Fruit fly (Drosophila melanogaster) whole organism, embryonic: ENCODE results near the gene CG31922.

Source experiments
- Adf1 ChIP-seq: fragments of 200-800 bp; sonication (Bioruptor generic); IDR thresholded peaks from 2 replicates; pipeline ENCODE4 v1.3.6; 2022; ENCODE audit warnings: missing biosample characterization, missing genetic modification characterization
- Awh ChIP-seq: fragments of 200-800 bp; sonication (Bioruptor generic); IDR thresholded peaks from 2 replicates; pipeline ENCODE4, ENCODE4 v1.3.6; 2022; ENCODE audit warnings: missing biosample characterization, missing genetic modification characterization
- Bteb2 ChIP-seq: fragments of 200-800 bp; sonication (Bioruptor generic); optimal IDR thresholded peaks from 2 replicates; lab custom pipeline; 2016; ENCODE audit warnings: missing biosample characterization, missing genetic modification characterization
- CG10267 ChIP-seq: fragments of 200-800 bp; sonication (Bioruptor generic); optimal IDR thresholded peaks from 2 replicates; lab custom pipeline; 2018; ENCODE audit warnings: missing biosample characterization, mild to moderate bottlenecking, missing genetic modification characterization, moderate library complexity
- CG11085 ChIP-seq: fragments of 200-800 bp; sonication (Bioruptor generic); IDR thresholded peaks from 2 replicates; pipeline ENCODE4 v1.3.6; 2022; ENCODE audit warnings: missing biosample characterization, missing genetic modification characterization
- CG11456 ChIP-seq: fragments of 200-800 bp; sonication (Bioruptor generic); IDR thresholded peaks from 3 replicates; pipeline ENCODE4 v1.3.6; 2022; ENCODE audit warnings: missing biosample characterization, missing genetic modification characterization
- CG11696 ChIP-seq: fragments of 200-800 bp; sonication (Bioruptor generic); IDR thresholded peaks from 2 replicates; pipeline ENCODE4 v1.3.6; 2022; ENCODE audit warnings: missing biosample characterization, missing genetic modification characterization
- CG12104 ChIP-seq: fragments of 200-800 bp; sonication (Bioruptor generic); optimal IDR thresholded peaks from 3 replicates; lab custom pipeline; 2016; ENCODE audit warnings: missing biosample characterization, missing genetic modification characterization
- CG12299 ChIP-seq: fragments of 200-800 bp; sonication (Bioruptor generic); optimal IDR thresholded peaks from 2 replicates; lab custom pipeline; 2018; ENCODE audit warnings: missing biosample characterization, mild to moderate bottlenecking, missing genetic modification characterization
- CG12942 ChIP-seq: fragments of 200-800 bp; sonication (Bioruptor generic); optimal IDR thresholded peaks from 3 replicates; lab custom pipeline; 2016; ENCODE audit warnings: missing biosample characterization, missing genetic modification characterization
- CG1603 ChIP-seq: fragments of 200-800 bp; sonication (Bioruptor generic); optimal IDR thresholded peaks from 2 replicates; lab custom pipeline; 2019; ENCODE audit warnings: missing biosample characterization, mild to moderate bottlenecking, missing genetic modification characterization, moderate library complexity
- CG17361 ChIP-seq: fragments of 200-800 bp; sonication (Bioruptor generic); IDR thresholded peaks from 3 replicates; pipeline ENCODE4 v1.3.6; 2022; ENCODE audit warnings: missing biosample characterization, missing genetic modification characterization
- CG17912 ChIP-seq: fragments of 200-800 bp; sonication (Bioruptor generic); optimal IDR thresholded peaks from 2 replicates; lab custom pipeline; 2018; ENCODE audit warnings: missing biosample characterization, mild to moderate bottlenecking, missing genetic modification characterization
- CG18262 ChIP-seq: fragments of 200-800 bp; optimal IDR thresholded peaks from 3 replicates; lab custom pipeline; 2019; ENCODE audit warnings: missing biosample characterization, mild to moderate bottlenecking, missing genetic modification characterization, moderate library complexity
- CG1832 ChIP-seq: fragments of 200-800 bp; sonication (Bioruptor generic); optimal IDR thresholded peaks from 2 replicates; lab custom pipeline; 2017; ENCODE audit warnings: missing biosample characterization, mild to moderate bottlenecking, missing genetic modification characterization, inconsistent platforms
- CG2116 ChIP-seq: fragments of 200-800 bp; sonication (Bioruptor generic); optimal IDR thresholded peaks from 3 replicates; lab custom pipeline; 2018; ENCODE audit warnings: missing biosample characterization, mild to moderate bottlenecking, missing genetic modification characterization
- CG3838 ChIP-seq: fragments of 200-800 bp; sonication (Bioruptor generic); optimal IDR thresholded peaks from 3 replicates; lab custom pipeline; 2016; ENCODE audit warnings: missing biosample characterization, missing genetic modification characterization
- CG4617 ChIP-seq: fragments of 200-800 bp; sonication (Bioruptor generic); optimal IDR thresholded peaks from 3 replicates; lab custom pipeline; 2016; ENCODE audit warnings: missing biosample characterization, missing genetic modification characterization, borderline replicate concordance
- CG6813 ChIP-seq: fragments of 200-800 bp; sonication (Bioruptor generic); optimal IDR thresholded peaks from 2 replicates; lab custom pipeline; 2017; ENCODE audit warnings: missing biosample characterization, missing genetic modification characterization, mild to moderate bottlenecking, moderate library complexity, missing genetic modification reagents
- CG7963 ChIP-seq: fragments of 200-800 bp; sonication (Bioruptor generic); IDR thresholded peaks from 3 replicates; pipeline ENCODE4 v1.3.6; 2022; ENCODE audit warnings: missing biosample characterization, missing genetic modification characterization; ENCODE audit not compliant: partially characterized antibody
- CG9727 ChIP-seq: fragments of 200-800 bp; sonication (Bioruptor generic); optimal IDR thresholded peaks from 3 replicates; lab custom pipeline; 2017; ENCODE audit warnings: missing biosample characterization, mild to moderate bottlenecking, missing genetic modification characterization
- CkIIα-i1 ChIP-seq: fragments of 200-800 bp; sonication (Bioruptor generic); IDR thresholded peaks from 2 replicates; pipeline ENCODE4 v1.3.6; 2022; ENCODE audit warnings: missing biosample characterization, missing genetic modification characterization
- CrebB ChIP-seq: fragments of 200-800 bp; sonication (Bioruptor generic); optimal IDR thresholded peaks from 3 replicates; lab custom pipeline; 2018; ENCODE audit warnings: missing biosample characterization, mild to moderate bottlenecking, missing genetic modification characterization
- Dek ChIP-seq: fragments of 200-800 bp; sonication (Bioruptor generic); optimal IDR thresholded peaks from 3 replicates; lab custom pipeline; 2019; ENCODE audit warnings: missing biosample characterization, mild to moderate bottlenecking, missing genetic modification characterization, moderate library complexity
- Dp ChIP-seq: fragments of 200-800 bp; sonication (Bioruptor generic); optimal IDR thresholded peaks from 2 replicates; lab custom pipeline; 2018; ENCODE audit warnings: missing biosample characterization, mild to moderate bottlenecking, missing genetic modification characterization, moderate library complexity
- ERR ChIP-seq: fragments of 200-800 bp; sonication (Bioruptor generic); optimal IDR thresholded peaks from 2 replicates; lab custom pipeline; 2016; ENCODE audit warnings: missing biosample characterization, missing genetic modification characterization
- Eip74EF ChIP-seq, 2 experiments: fragments of 200-800 bp in 1 of 2; fragments of >200 bp in 1 of 2; sonication (Bioruptor generic) in 1 of 2; optimal IDR thresholded peaks; 2 replicates each; lab custom pipeline; 2017 to 2019; ENCODE audit warnings: missing biosample characterization in 2 of 2, missing genetic modification characterization in 2 of 2, mild to moderate bottlenecking in 1 of 2, moderate library complexity in 1 of 2
- Gsc ChIP-seq: fragments of 200-800 bp; sonication (Bioruptor generic); IDR thresholded peaks from 2 replicates; pipeline ENCODE4 v1.3.6; 2022; ENCODE audit warnings: missing biosample characterization, missing genetic modification characterization
- HHEX ChIP-seq: fragments of 200-800 bp; sonication (Bioruptor generic); optimal IDR thresholded peaks from 3 replicates; lab custom pipeline; 2017; ENCODE audit warnings: missing biosample characterization, mild to moderate bottlenecking, missing genetic modification characterization, missing genetic modification reagents
- Mad ChIP-seq: fragments of 200-800 bp; sonication (Bioruptor generic); optimal IDR thresholded peaks from 2 replicates; lab custom pipeline; 2016; ENCODE audit warnings: missing biosample characterization, missing genetic modification characterization
- Oaz ChIP-seq: fragments of 200-800 bp; sonication (Bioruptor generic); IDR thresholded peaks from 2 replicates; pipeline ENCODE4 v1.3.6; 2022; ENCODE audit warnings: missing biosample characterization, missing genetic modification characterization
- Rfx ChIP-seq: fragments of 200-800 bp; sonication (Bioruptor generic); IDR thresholded peaks from 2 replicates; pipeline ENCODE4 v1.3.6; 2022; ENCODE audit warnings: missing biosample characterization, missing genetic modification characterization
- Scr ChIP-seq: fragments of 200-800 bp; sonication (Bioruptor generic); IDR thresholded peaks from 2 replicates; pipeline ENCODE4 v1.3.6; 2022; ENCODE audit warnings: missing biosample characterization, missing genetic modification characterization; ENCODE audit not compliant: partially characterized antibody
- amos ChIP-seq: fragments of 200-800 bp; sonication (Bioruptor generic); IDR thresholded peaks from 2 replicates; pipeline ENCODE4 v1.3.6; 2022; ENCODE audit warnings: missing biosample characterization, missing genetic modification characterization; ENCODE audit not compliant: partially characterized antibody
- ap ChIP-seq: fragments of 200-800 bp; sonication (Bioruptor generic); IDR thresholded peaks from 2 replicates; pipeline ENCODE4 v1.3.6; 2022; ENCODE audit warnings: missing biosample characterization, missing genetic modification characterization
- az2 ChIP-seq: fragments of 200-800 bp; sonication (Bioruptor generic); optimal IDR thresholded peaks from 3 replicates; lab custom pipeline; 2016; ENCODE audit warnings: missing biosample characterization, missing genetic modification characterization
- br ChIP-seq: fragments of >200 bp; optimal IDR thresholded peaks from 2 replicates; lab custom pipeline; 2017
- cas ChIP-seq: fragments of 200-800 bp; sonication (Bioruptor generic); IDR thresholded peaks from 2 replicates; pipeline ENCODE4 v1.3.6; 2022; ENCODE audit warnings: missing biosample characterization, missing genetic modification characterization
- chn ChIP-seq: fragments of 200-800 bp; sonication (Bioruptor generic); optimal IDR thresholded peaks from 2 replicates; lab custom pipeline; 2016; ENCODE audit warnings: missing biosample characterization, missing genetic modification characterization
- disco-r ChIP-seq: fragments of 200-800 bp; sonication (Bioruptor generic); optimal IDR thresholded peaks from 2 replicates; lab custom pipeline; 2016; ENCODE audit warnings: missing biosample characterization, missing genetic modification characterization
- hkb ChIP-seq, 2 experiments: fragments of 200-800 bp in 1 of 2; fragments of >200 bp in 1 of 2; sonication (Bioruptor generic) in 1 of 2; IDR thresholded peaks in 1 of 2; optimal IDR thresholded peaks in 1 of 2; 2 replicates each; pipeline versions ENCODE4 v1.3.6 to Lab custom; 2017 to 2022; ENCODE audit warnings: missing biosample characterization in 1 of 2, missing genetic modification characterization in 1 of 2
- hth ChIP-seq: fragments of >200 bp; optimal IDR thresholded peaks from 2 replicates; lab custom pipeline; 2017; ENCODE audit warnings: inconsistent platforms
- jumu ChIP-seq: fragments of 200-800 bp; sonication (Bioruptor generic); optimal IDR thresholded peaks from 3 replicates; lab custom pipeline; 2016; ENCODE audit warnings: missing biosample characterization, missing genetic modification characterization
- onecut ChIP-seq: fragments of 200-800 bp; sonication (Bioruptor generic); IDR thresholded peaks from 2 replicates; pipeline ENCODE4 v1.3.6; 2022; ENCODE audit warnings: missing biosample characterization, missing genetic modification characterization
- sens ChIP-seq: fragments of 200-800 bp; sonication (Bioruptor generic); peaks from one replicate; lab custom pipeline; 2016; ENCODE audit warnings: missing biosample characterization, missing genetic modification characterization
- twi ChIP-seq: fragments of 200-800 bp; optimal IDR thresholded peaks from 2 replicates; lab custom pipeline; 2019; ENCODE audit warnings: missing biosample characterization, mild to moderate bottlenecking, missing genetic modification characterization, moderate library complexity
- wor ChIP-seq: fragments of 200-800 bp; sonication (Bioruptor generic); IDR thresholded peaks from 2 replicates; pipeline ENCODE4 v1.3.6; 2022; ENCODE audit warnings: missing biosample characterization, missing genetic modification characterization
- zen ChIP-seq: fragments of 200-800 bp; sonication (Bioruptor generic); optimal IDR thresholded peaks from 3 replicates; lab custom pipeline; 2018; ENCODE audit warnings: missing biosample characterization, mild to moderate bottlenecking, missing genetic modification characterization, moderate library complexity

Gene CG31922

DNA sequence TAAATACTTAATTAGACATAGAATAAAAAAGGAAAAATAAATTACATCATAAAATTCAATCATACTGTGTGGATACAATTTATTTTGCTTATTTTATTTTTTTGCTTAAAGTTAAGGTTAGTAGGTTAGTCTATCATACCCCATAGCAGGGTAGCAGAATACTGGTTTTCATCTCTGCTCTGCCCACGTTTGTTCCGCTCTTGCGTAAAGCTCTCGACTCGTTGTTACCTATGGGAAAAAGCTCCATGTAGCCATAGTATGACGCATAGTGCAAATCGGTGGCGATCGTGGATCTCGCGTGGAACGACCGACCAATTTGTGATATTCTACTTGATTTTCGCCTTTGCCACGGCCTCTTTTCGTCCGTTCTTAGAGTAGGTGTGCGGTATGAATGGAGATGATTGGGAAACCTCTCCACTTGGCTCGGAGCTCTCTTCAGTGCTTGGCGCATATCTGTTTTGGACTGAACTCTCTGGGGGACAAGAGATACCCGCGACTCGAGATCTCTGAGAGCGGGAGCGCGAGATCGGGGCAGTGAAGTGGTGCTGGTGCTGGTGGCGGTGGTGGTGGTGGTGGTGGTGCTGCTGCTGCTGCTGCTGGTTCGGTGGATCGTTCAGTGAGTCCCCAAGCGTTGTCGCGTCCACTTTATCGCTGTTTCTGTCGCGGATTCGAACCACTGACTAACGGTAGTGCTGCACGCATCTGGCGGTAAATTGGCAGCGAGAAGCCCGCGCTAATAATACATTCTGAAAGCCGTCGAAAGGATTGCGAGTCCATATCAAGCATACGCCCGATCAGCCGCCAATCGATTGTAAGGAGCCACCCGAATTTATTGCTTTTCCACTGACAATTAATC, 15.9 kb downstream of the CG31922 start, which contains the start of gene CG5001 (continued):
- TF ChIP-seq CkIIα-i1 (no peak), CG9727 (GFP tag; lab: Kevin White, UChicago) (peak; percentile 73), ERR (GFP tag; lab: Kevin White, UChicago) (peak; percentile 50), wor (GFP tag; lab: Robert Waterston, UW) (peak; percentile 51; the same call in 1 of the 2 replicates), CG17912 (no peak), Rfx (GFP tag; lab: Robert Waterston, UW) (peak; percentile 94), CG1832 (GFP tag; lab: Kevin White, UChicago) (no peak), twi (tag; lab: Kevin White, UChicago) (peak; percentile 48), zen (tag; lab: Kevin White, UChicago) (peak; percentile 70), Scr (GFP tag; lab: Robert Waterston, UW) (0 out of 2 replicates have a peak, but pooled peaks have one; percentile 12), CG2116 (GFP tag; lab: Kevin White, UChicago) (peak; percentile 8), CG10267 (peak; percentile 81), CG11456 (GFP tag; lab: Robert Waterston, UW) (peak; percentile 92), cas (GFP tag; lab: Robert Waterston, UW) (peak; percentile 81; the same call in 1 of the 2 replicates), CG4617 (GFP tag; lab: Kevin White, UChicago) (peak; percentile 12), Oaz (GFP tag; lab: Robert Waterston, UW) (peak; percentile 68), CG12942 (GFP tag; lab: Kevin White, UChicago) (peak; percentile 73), Eip74EF (GFP tag; optimal IDR thresholded peaks at IDR 0.05; lab: Kevin White, UChicago) (peak in 1 of 2 experiments; percentile 85), Adf1 (GFP tag; lab: Robert Waterston, UW) (peak; percentile 61), hth (no peak), CG3838 (GFP tag; lab: Kevin White, UChicago) (no peak), CG7963 (no peak), hkb (optimal IDR thresholded peaks at IDR 0.05; lab: Kevin White, UChicago) (no peak), hkb (GFP tag; IDR thresholded peaks at IDR 0.05; lab: Robert Waterston, UW) (peak; percentile 87), CG17361 (GFP tag; lab: Robert Waterston, UW) (peak; percentile 84), disco-r (no peak), chn (peak; percentile 67), sens (GFP tag; lab: Kevin White, UChicago) (peak; percentile 93), amos (GFP tag; lab: Robert Waterston, UW) (peak; percentile 40; the same call in 1 of the 2 replicates), CG18262 (peak; percentile 90), CG6813 (GFP tag; lab: Kevin White, UChicago) (peak; percentile 75), CrebB (tag; lab: Kevin White, UChicago) (peak; percentile 69), Mad (peak; percentile 46), az2 (peak; percentile 85), CG11085 (GFP tag; lab: Robert Waterston, UW) (peak; percentile 59; the same call in 1 of the 2 replicates), br (lab: Kevin White, UChicago) (no peak), jumu (GFP tag; lab: Kevin White, UChicago) (peak; percentile 58), Dek (tag; lab: Kevin White, UChicago) (peak; percentile 86), HHEX (GFP tag; lab: Kevin White, UChicago) (peak; percentile 85), Gsc (GFP tag; lab: Robert Waterston, UW) (peak; percentile 40; the same call in 1 of the 2 replicates), ap (peak; percentile 57), onecut (GFP tag; lab: Robert Waterston, UW) (peak; percentile 76), Dp (no peak), CG1603 (tag; lab: Kevin White, UChicago) (peak; percentile 84), CG12104 (peak; percentile 64), Bteb2 (GFP tag; lab: Kevin White, UChicago) (peak; percentile 50), Awh (GFP tag; lab: Robert Waterston, UW) (peak; percentile 94), CG11696 (GFP tag; lab: Robert Waterston, UW) (peak; percentile 77), CG12299 (tag; lab: Kevin White, UChicago) (peak; percentile 81)
